Fruit fly (Drosophila melanogaster) whole organism, adult: ENCODE measurements around the gene CG32240.
A peak's percentile ranks its signal among the peaks of the same experiment; 100 is the strongest.

Experiments
- CG11617 ChIP-seq: fragments of 200-800 bp; sonication (Bioruptor generic); optimal IDR thresholded peaks from 2 replicates; lab custom pipeline; 2017; ENCODE audit warnings: mild to moderate bottlenecking, missing biosample characterization, missing genetic modification reagents, missing genetic modification characterization
- CG12768 ChIP-seq: fragments of 200-800 bp; sonication (Bioruptor generic); optimal IDR thresholded peaks from 2 replicates; lab custom pipeline; 2017; ENCODE audit warnings: missing biosample characterization, missing genetic modification characterization, mild to moderate bottlenecking, moderate library complexity, missing genetic modification reagents
- CG14711 ChIP-seq: fragments of 200-800 bp; sonication (Bioruptor generic); optimal IDR thresholded peaks from 2 replicates; lab custom pipeline; 2018; ENCODE audit warnings: missing biosample characterization, mild to moderate bottlenecking, missing genetic modification characterization, moderate library complexity
- CG1620 ChIP-seq: fragments of 200-800 bp; sonication (Bioruptor generic); optimal IDR thresholded peaks from 2 replicates; lab custom pipeline; 2016; ENCODE audit warnings: missing biosample characterization, missing genetic modification characterization
- CG33017 ChIP-seq: fragments of 200-800 bp; sonication (Bioruptor generic); optimal IDR thresholded peaks from 2 replicates; lab custom pipeline; 2018; ENCODE audit warnings: missing biosample characterization, mild to moderate bottlenecking, missing genetic modification characterization, moderate library complexity
- CG5204 ChIP-seq: fragments of 200-800 bp; sonication (Bioruptor generic); optimal IDR thresholded peaks from 2 replicates; lab custom pipeline; 2016; ENCODE audit warnings: missing biosample characterization, missing genetic modification characterization
- CG7045 ChIP-seq: fragments of 200-800 bp; sonication (Bioruptor generic); optimal IDR thresholded peaks from 2 replicates; lab custom pipeline; 2017; ENCODE audit warnings: missing biosample characterization, mild to moderate bottlenecking, missing genetic modification characterization
- CG7101 ChIP-seq: fragments of 200-800 bp; sonication (Bioruptor generic); optimal IDR thresholded peaks from 2 replicates; lab custom pipeline; 2018; ENCODE audit warnings: missing biosample characterization, mild to moderate bottlenecking, missing genetic modification characterization, moderate library complexity
- Clk ChIP-seq: fragments of 200-800 bp; sonication (Bioruptor generic); optimal IDR thresholded peaks from 2 replicates; lab custom pipeline; 2017; ENCODE audit warnings: missing biosample characterization, missing genetic modification characterization
- Crg-1 ChIP-seq: fragments of 200-800 bp; sonication (Bioruptor generic); optimal IDR thresholded peaks from 2 replicates; lab custom pipeline; 2016; ENCODE audit warnings: missing biosample characterization, missing genetic modification characterization
- Hr96 ChIP-seq: fragments of 200-800 bp; sonication (Bioruptor generic); optimal IDR thresholded peaks from 2 replicates; lab custom pipeline; 2016; ENCODE audit warnings: missing biosample characterization, missing genetic modification characterization
- Mnt ChIP-seq: fragments of 200-800 bp; sonication (Bioruptor generic); optimal IDR thresholded peaks from 2 replicates; lab custom pipeline; 2016; ENCODE audit warnings: missing biosample characterization, mild to moderate bottlenecking, missing genetic modification characterization
- bab1 ChIP-seq: fragments of 200-800 bp; sonication (Bioruptor generic); optimal IDR thresholded peaks from 3 replicates; lab custom pipeline; 2019; ENCODE audit warnings: missing biosample characterization, mild to moderate bottlenecking, missing genetic modification characterization, moderate library complexity
- cic ChIP-seq: fragments of 200-800 bp; sonication (Bioruptor generic); optimal IDR thresholded peaks from 2 replicates; lab custom pipeline; 2017; ENCODE audit warnings: missing biosample characterization, mild to moderate bottlenecking, missing genetic modification characterization, moderate library complexity
- cnc ChIP-seq, 2 experiments: fragments of >200 bp; optimal IDR thresholded peaks; 2 replicates each; lab custom pipeline; 2017
- kay ChIP-seq: fragments of 200-800 bp; sonication (Bioruptor generic); peaks from one replicate; lab custom pipeline; 2016; ENCODE audit warnings: missing biosample characterization, missing genetic modification characterization, borderline replicate concordance
- ovo ChIP-seq: fragments of 200-800 bp; sonication (Bioruptor generic); optimal IDR thresholded peaks from 2 replicates; lab custom pipeline; 2016; ENCODE audit warnings: missing biosample characterization, missing genetic modification characterization
- pad ChIP-seq: fragments of 200-800 bp; sonication (Bioruptor generic); optimal IDR thresholded peaks from 3 replicates; lab custom pipeline; 2017; ENCODE audit warnings: missing biosample characterization, missing genetic modification characterization, mild to moderate bottlenecking, moderate library complexity, missing genetic modification reagents
- tj ChIP-seq: fragments of 200-800 bp; sonication (Bioruptor generic); optimal IDR thresholded peaks from 3 replicates; lab custom pipeline; 2017; ENCODE audit warnings: missing biosample characterization, mild to moderate bottlenecking, missing genetic modification characterization, moderate library complexity
- toe ChIP-seq: fragments of 200-800 bp; sonication (Bioruptor generic); optimal IDR thresholded peaks from 2 replicates; lab custom pipeline; 2016; ENCODE audit warnings: missing biosample characterization, missing genetic modification characterization

Gene CG32240

dm6 chr3L:4415326-4416274 is 34.2 kb upstream of the CG32240 start:
- no peak for TF ChIP-seq CG14711 (tag; lab: Kevin White, UChicago)
- no peak for TF ChIP-seq kay
- peak; percentile 10 to 68 for TF ChIP-seq cnc (optimal IDR thresholded peaks at IDR 0.05; lab: Kevin White, UChicago)
- no peak for TF ChIP-seq Crg-1 (GFP tag; lab: Kevin White, UChicago)
- no peak for TF ChIP-seq Clk (GFP tag; lab: Kevin White, UChicago)
- TF ChIP-seq Mnt (GFP tag; lab: Kevin White, UChicago): peak; percentile 41
- peak; percentile 94 for TF ChIP-seq CG12768 (GFP tag; lab: Kevin White, UChicago)
- TF ChIP-seq CG7045: peak; percentile 17
- no peak for TF ChIP-seq tj
- no peak for TF ChIP-seq CG11617
- peak; percentile 19 for TF ChIP-seq Hr96 (GFP tag; lab: Kevin White, UChicago)
- TF ChIP-seq ovo (GFP tag; lab: Kevin White, UChicago): no peak
- TF ChIP-seq toe (GFP tag; lab: Kevin White, UChicago): peak; percentile 24
- peak; percentile 8 for TF ChIP-seq CG1620 (GFP tag; lab: Kevin White, UChicago)
- TF ChIP-seq CG7101 (tag; lab: Kevin White, UChicago): peak; percentile 53
- TF ChIP-seq CG33017 (tag; lab: Kevin White, UChicago): peak; percentile 39
- TF ChIP-seq cic: peak; percentile 87
- TF ChIP-seq CG5204 (GFP tag; lab: Kevin White, UChicago): peak; percentile 37
- TF ChIP-seq pad (GFP tag; lab: Kevin White, UChicago): no peak
- TF ChIP-seq bab1 (GFP tag; lab: Kevin White, UChicago): no peak

- TF ChIP-seq toe (GFP tag; lab: Kevin White, UChicago): no peak
- TF ChIP-seq Crg-1 (GFP tag; lab: Kevin White, UChicago): no peak
- TF ChIP-seq Hr96 (GFP tag; lab: Kevin White, UChicago): no peak
- no peak for TF ChIP-seq pad (GFP tag; lab: Kevin White, UChicago)
- peak; percentile 24 for TF ChIP-seq CG33017 (tag; lab: Kevin White, UChicago)
- TF ChIP-seq ovo (GFP tag; lab: Kevin White, UChicago): no peak
- no peak for TF ChIP-seq CG11617
- no peak for TF ChIP-seq cic
- TF ChIP-seq cnc (optimal IDR thresholded peaks at IDR 0.05; lab: Kevin White, UChicago): no peak
- TF ChIP-seq bab1 (GFP tag; lab: Kevin White, UChicago): no peak
- no peak for TF ChIP-seq tj
- peak; percentile 23 for TF ChIP-seq CG5204 (GFP tag; lab: Kevin White, UChicago)
- TF ChIP-seq CG7101 (tag; lab: Kevin White, UChicago): peak; percentile 11
- TF ChIP-seq Mnt (GFP tag; lab: Kevin White, UChicago): no peak
- TF ChIP-seq CG1620 (GFP tag; lab: Kevin White, UChicago): no peak
- peak; percentile 93 for TF ChIP-seq kay
- no peak for TF ChIP-seq CG12768 (GFP tag; lab: Kevin White, UChicago)
- no peak for TF ChIP-seq Clk (GFP tag; lab: Kevin White, UChicago)
- TF ChIP-seq CG14711 (tag; lab: Kevin White, UChicago): no peak
- TF ChIP-seq CG7045: no peak
Observed at dm6 chr3L:4414579-4414978, 33.1 kb upstream of the CG32240 start.

dm6 chr3L:4413800-4414446 is 32.5 kb upstream of the CG32240 start:
- no peak for TF ChIP-seq CG14711 (tag; lab: Kevin White, UChicago)
- peak; percentile 93 for TF ChIP-seq cic
- TF ChIP-seq CG11617: no peak
- peak; percentile 8 for TF ChIP-seq pad (GFP tag; lab: Kevin White, UChicago)
- peak; percentile 4 for TF ChIP-seq CG7101 (tag; lab: Kevin White, UChicago)
- no peak for TF ChIP-seq CG1620 (GFP tag; lab: Kevin White, UChicago)
- TF ChIP-seq Mnt (GFP tag; lab: Kevin White, UChicago): peak; percentile 39
- peak; percentile 29 for TF ChIP-seq Clk (GFP tag; lab: Kevin White, UChicago)
- TF ChIP-seq CG5204 (GFP tag; lab: Kevin White, UChicago): no peak
- TF ChIP-seq cnc (optimal IDR thresholded peaks at IDR 0.05; lab: Kevin White, UChicago): no peak
- TF ChIP-seq CG33017 (tag; lab: Kevin White, UChicago): no peak
- peak; percentile 37 for TF ChIP-seq tj
- TF ChIP-seq CG12768 (GFP tag; lab: Kevin White, UChicago): peak; percentile 79
- peak; percentile 66 for TF ChIP-seq ovo (GFP tag; lab: Kevin White, UChicago)
- TF ChIP-seq bab1 (GFP tag; lab: Kevin White, UChicago): peak; percentile 20
- peak; percentile 100 for TF ChIP-seq kay
- no peak for TF ChIP-seq Crg-1 (GFP tag; lab: Kevin White, UChicago)
- TF ChIP-seq CG7045: peak; percentile 1
- TF ChIP-seq Hr96 (GFP tag; lab: Kevin White, UChicago): no peak
- peak; percentile 48 for TF ChIP-seq toe (GFP tag; lab: Kevin White, UChicago)

dm6 chr3L:4412974-4413373 is 31.5 kb upstream of the CG32240 start:
- no peak for TF ChIP-seq CG1620 (GFP tag; lab: Kevin White, UChicago)
- TF ChIP-seq Crg-1 (GFP tag; lab: Kevin White, UChicago): no peak
- no peak for TF ChIP-seq pad (GFP tag; lab: Kevin White, UChicago)
- TF ChIP-seq CG12768 (GFP tag; lab: Kevin White, UChicago): peak; percentile 44
- peak; percentile 15 for TF ChIP-seq CG7045
- peak; percentile 57 for TF ChIP-seq CG5204 (GFP tag; lab: Kevin White, UChicago)
- TF ChIP-seq CG7101 (tag; lab: Kevin White, UChicago): peak; percentile 9
- no peak for TF ChIP-seq Mnt (GFP tag; lab: Kevin White, UChicago)
- no peak for TF ChIP-seq tj
- no peak for TF ChIP-seq CG14711 (tag; lab: Kevin White, UChicago)
- no peak for TF ChIP-seq Clk (GFP tag; lab: Kevin White, UChicago)
- no peak for TF ChIP-seq ovo (GFP tag; lab: Kevin White, UChicago)
- no peak for TF ChIP-seq cic
- TF ChIP-seq CG11617: no peak
- no peak for TF ChIP-seq Hr96 (GFP tag; lab: Kevin White, UChicago)
- TF ChIP-seq CG33017 (tag; lab: Kevin White, UChicago): no peak
- TF ChIP-seq bab1 (GFP tag; lab: Kevin White, UChicago): no peak
- TF ChIP-seq toe (GFP tag; lab: Kevin White, UChicago): peak; percentile 41
- peak; percentile 81 to 89 for TF ChIP-seq cnc (optimal IDR thresholded peaks at IDR 0.05; lab: Kevin White, UChicago)
- peak; percentile 75 for TF ChIP-seq kay
